Fruit fly (Drosophila melanogaster) whole organism, embryonic: ENCODE measurements around the gene nompB.
A peak's percentile ranks its signal among the peaks of the same experiment; 100 is the strongest.

Source experiments
- Asciz ChIP-seq: fragments of 200-800 bp; sonication (Bioruptor generic); optimal IDR thresholded peaks from 2 replicates; lab custom pipeline; 2017; ENCODE audit warnings: missing biosample characterization, mild to moderate bottlenecking, missing genetic modification characterization, missing genetic modification reagents
- BtbVII ChIP-seq: fragments of 200-800 bp; sonication (Bioruptor generic); optimal IDR thresholded peaks from 3 replicates; lab custom pipeline; 2017; ENCODE audit warnings: missing biosample characterization, mild to moderate bottlenecking, missing genetic modification characterization
- CG1024 ChIP-seq: fragments of 200-800 bp; sonication (Bioruptor generic); IDR thresholded peaks from 2 replicates; pipeline ENCODE4 v1.3.6; 2022; ENCODE audit warnings: missing biosample characterization, missing genetic modification characterization
- CG12299 ChIP-seq: fragments of 200-800 bp; sonication (Bioruptor generic); optimal IDR thresholded peaks from 2 replicates; lab custom pipeline; 2018; ENCODE audit warnings: missing biosample characterization, mild to moderate bottlenecking, missing genetic modification characterization
- CG1603 ChIP-seq: fragments of 200-800 bp; sonication (Bioruptor generic); optimal IDR thresholded peaks from 2 replicates; lab custom pipeline; 2019; ENCODE audit warnings: missing biosample characterization, mild to moderate bottlenecking, missing genetic modification characterization, moderate library complexity
- CG17359 ChIP-seq: fragments of 200-800 bp; sonication (Bioruptor generic); optimal IDR thresholded peaks from 3 replicates; lab custom pipeline; 2018; ENCODE audit warnings: missing biosample characterization, mild to moderate bottlenecking, missing genetic modification characterization, moderate library complexity
- CG17568 ChIP-seq: fragments of 200-800 bp; sonication (Bioruptor generic); optimal IDR thresholded peaks from 2 replicates; lab custom pipeline; 2018; ENCODE audit warnings: missing biosample characterization, mild to moderate bottlenecking, missing genetic modification characterization, moderate library complexity
- CG17802 ChIP-seq: fragments of 200-800 bp; sonication (Bioruptor generic); optimal IDR thresholded peaks from 2 replicates; lab custom pipeline; 2018; ENCODE audit warnings: missing biosample characterization, mild to moderate bottlenecking, missing genetic modification characterization, moderate library complexity
- CG18262 ChIP-seq: fragments of 200-800 bp; optimal IDR thresholded peaks from 3 replicates; lab custom pipeline; 2019; ENCODE audit warnings: missing biosample characterization, mild to moderate bottlenecking, missing genetic modification characterization, moderate library complexity
- CG1832 ChIP-seq: fragments of 200-800 bp; sonication (Bioruptor generic); optimal IDR thresholded peaks from 2 replicates; lab custom pipeline; 2017; ENCODE audit warnings: missing biosample characterization, mild to moderate bottlenecking, missing genetic modification characterization, inconsistent platforms
- CG4282 ChIP-seq: fragments of 200-800 bp; sonication (Bioruptor generic); optimal IDR thresholded peaks from 2 replicates; lab custom pipeline; 2016; ENCODE audit warnings: missing biosample characterization, missing genetic modification characterization
- CG4854 ChIP-seq: fragments of 200-800 bp; sonication (Bioruptor generic); optimal IDR thresholded peaks from 2 replicates; lab custom pipeline; 2016; ENCODE audit warnings: missing biosample characterization, missing genetic modification characterization, inconsistent platforms
- CG5953 ChIP-seq: fragments of 200-800 bp; sonication (Bioruptor generic); IDR thresholded peaks from 2 replicates; pipeline ENCODE4 v1.3.6; 2022; ENCODE audit warnings: missing biosample characterization, missing genetic modification characterization
- CG6272 ChIP-seq: fragments of 200-800 bp; sonication (Bioruptor generic); IDR thresholded peaks from 2 replicates; pipeline ENCODE4 v1.3.6; 2022; ENCODE audit warnings: missing biosample characterization, missing genetic modification characterization
- CG7271 ChIP-seq: fragments of 200-800 bp; sonication (Bioruptor generic); optimal IDR thresholded peaks from 2 replicates; lab custom pipeline; 2018; ENCODE audit warnings: missing biosample characterization, mild to moderate bottlenecking, missing genetic modification characterization, moderate library complexity
- CG7357 ChIP-seq: fragments of 200-800 bp; sonication (Bioruptor generic); IDR thresholded peaks from 3 replicates; pipeline ENCODE4 v1.3.6; 2022; ENCODE audit warnings: missing biosample characterization, missing genetic modification characterization
- CG7839 ChIP-seq: fragments of 200-800 bp; sonication (Bioruptor generic); optimal IDR thresholded peaks from 3 replicates; lab custom pipeline; 2018; ENCODE audit warnings: missing biosample characterization, mild to moderate bottlenecking, missing genetic modification characterization, moderate library complexity
- CG9437 ChIP-seq: fragments of 200-800 bp; sonication (Bioruptor generic); optimal IDR thresholded peaks from 2 replicates; lab custom pipeline; 2018; ENCODE audit warnings: missing biosample characterization, mild to moderate bottlenecking, missing genetic modification characterization
- CG9727 ChIP-seq: fragments of 200-800 bp; sonication (Bioruptor generic); optimal IDR thresholded peaks from 3 replicates; lab custom pipeline; 2017; ENCODE audit warnings: missing biosample characterization, mild to moderate bottlenecking, missing genetic modification characterization
- CG9876 ChIP-seq: fragments of 200-800 bp; sonication (Bioruptor generic); optimal IDR thresholded peaks from 2 replicates; lab custom pipeline; 2016; ENCODE audit warnings: missing biosample characterization, missing genetic modification characterization
- CG9932 ChIP-seq: fragments of 200-800 bp; sonication (Bioruptor generic); IDR thresholded peaks from 2 replicates; pipeline ENCODE4 v1.3.6; 2022; ENCODE audit warnings: missing biosample characterization, missing genetic modification characterization
- CoRest ChIP-seq: fragments of 200-800 bp; sonication (Bioruptor generic); optimal IDR thresholded peaks from 3 replicates; lab custom pipeline; 2018; ENCODE audit warnings: missing biosample characterization, mild to moderate bottlenecking, missing genetic modification characterization, moderate library complexity
- Dad ChIP-seq: fragments of 200-800 bp; sonication (Bioruptor generic); optimal IDR thresholded peaks from 3 replicates; lab custom pipeline; 2016; ENCODE audit warnings: missing biosample characterization, missing genetic modification characterization
- Dek ChIP-seq: fragments of 200-800 bp; sonication (Bioruptor generic); optimal IDR thresholded peaks from 3 replicates; lab custom pipeline; 2019; ENCODE audit warnings: missing biosample characterization, mild to moderate bottlenecking, missing genetic modification characterization, moderate library complexity
- Doc3 ChIP-seq: fragments of 200-800 bp; sonication (Bioruptor generic); IDR thresholded peaks from 3 replicates; pipeline ENCODE4 v1.3.6; 2022; ENCODE audit warnings: missing biosample characterization, missing genetic modification characterization; ENCODE audit not compliant: partially characterized antibody
- Hey ChIP-seq: fragments of 200-800 bp; sonication (Bioruptor generic); optimal IDR thresholded peaks from 3 replicates; lab custom pipeline; 2018; ENCODE audit warnings: missing biosample characterization, mild to moderate bottlenecking, missing genetic modification characterization
- HmgZ ChIP-seq: fragments of 200-800 bp; sonication (Bioruptor generic); optimal IDR thresholded peaks from 2 replicates; lab custom pipeline; 2018; ENCODE audit warnings: missing biosample characterization, mild to moderate bottlenecking, missing genetic modification characterization
- Hr51 ChIP-seq, 2 experiments: fragments of 200-800 bp; sonication (Bioruptor generic); optimal IDR thresholded peaks; 2 replicates in 1 of 2; 3 replicates in 1 of 2; lab custom pipeline; 2016 to 2018; ENCODE audit warnings: missing biosample characterization in 2 of 2, missing genetic modification characterization in 2 of 2, mild to moderate bottlenecking in 1 of 2, moderate library complexity in 1 of 2
- Hr78 ChIP-seq, 2 experiments: fragments of 200-800 bp in 1 of 2; fragments of >200 bp in 1 of 2; sonication (Bioruptor generic) in 1 of 2; optimal IDR thresholded peaks; 2 replicates each; lab custom pipeline; 2017 to 2019; ENCODE audit warnings: missing biosample characterization in 2 of 2, missing genetic modification characterization in 2 of 2, mild to moderate bottlenecking in 1 of 2, moderate library complexity in 1 of 2
- NC2α ChIP-seq: fragments of 200-800 bp; sonication (Bioruptor generic); optimal IDR thresholded peaks from 2 replicates; lab custom pipeline; 2016; ENCODE audit warnings: missing biosample characterization, missing genetic modification characterization
- NFAT ChIP-seq: fragments of 200-800 bp; sonication (Bioruptor generic); IDR thresholded peaks from 2 replicates; pipeline ENCODE4 v1.3.6; 2022; ENCODE audit warnings: missing biosample characterization, missing genetic modification characterization
- Scr ChIP-seq: fragments of 200-800 bp; sonication (Bioruptor generic); IDR thresholded peaks from 2 replicates; pipeline ENCODE4 v1.3.6; 2022; ENCODE audit warnings: missing biosample characterization, missing genetic modification characterization; ENCODE audit not compliant: partially characterized antibody
- Spps ChIP-seq: fragments of 200-800 bp; sonication (Bioruptor generic); optimal IDR thresholded peaks from 2 replicates; lab custom pipeline; 2018; ENCODE audit warnings: missing biosample characterization, mild to moderate bottlenecking, missing genetic modification characterization
- Sry-β ChIP-seq: fragments of 200-800 bp; sonication (Bioruptor generic); optimal IDR thresholded peaks from 2 replicates; lab custom pipeline; 2018; ENCODE audit warnings: missing biosample characterization, mild to moderate bottlenecking, missing genetic modification characterization, moderate library complexity
- TFAM ChIP-seq: fragments of 200-800 bp; sonication (Bioruptor generic); optimal IDR thresholded peaks from 2 replicates; lab custom pipeline; 2017; ENCODE audit warnings: missing biosample characterization, missing genetic modification characterization, inconsistent platforms
- YL-1 ChIP-seq: fragments of 200-800 bp; sonication (Bioruptor generic); optimal IDR thresholded peaks from 3 replicates; lab custom pipeline; 2017; ENCODE audit warnings: missing biosample characterization, mild to moderate bottlenecking, missing genetic modification characterization
- eve ChIP-seq, 2 experiments: fragments of >200 bp; optimal IDR thresholded peaks; 2 replicates each; lab custom pipeline; 2017; ENCODE audit warnings: missing biosample characterization in 2 of 2, missing genetic modification characterization in 2 of 2
- hkb ChIP-seq, 2 experiments: fragments of 200-800 bp in 1 of 2; fragments of >200 bp in 1 of 2; sonication (Bioruptor generic) in 1 of 2; IDR thresholded peaks in 1 of 2; optimal IDR thresholded peaks in 1 of 2; 2 replicates each; pipeline versions ENCODE4 v1.3.6 to Lab custom; 2017 to 2022; ENCODE audit warnings: missing biosample characterization in 1 of 2, missing genetic modification characterization in 1 of 2
- luna ChIP-seq: fragments of 200-800 bp; sonication (Bioruptor generic); optimal IDR thresholded peaks from 2 replicates; lab custom pipeline; 2016; ENCODE audit warnings: missing biosample characterization, missing genetic modification characterization
- mld ChIP-seq: fragments of 200-800 bp; sonication (Bioruptor generic); IDR thresholded peaks from 3 replicates; pipeline ENCODE4 v1.3.6; 2022; ENCODE audit warnings: missing biosample characterization, missing genetic modification characterization; ENCODE audit not compliant: partially characterized antibody
- nau ChIP-seq: fragments of 200-800 bp; sonication (Bioruptor generic); optimal IDR thresholded peaks from 3 replicates; lab custom pipeline; 2017; ENCODE audit warnings: missing biosample characterization, mild to moderate bottlenecking, missing genetic modification characterization, missing genetic modification reagents
- nmo ChIP-seq: fragments of 200-800 bp; sonication (Bioruptor generic); optimal IDR thresholded peaks from 2 replicates; lab custom pipeline; 2018; ENCODE audit warnings: missing biosample characterization, mild to moderate bottlenecking, missing genetic modification characterization, moderate library complexity
- pan ChIP-seq, 4 experiments: fragments of >200 bp in 3 of 4; fragments of 200-800 bp in 1 of 4; sonication (Bioruptor generic) in 1 of 4; optimal IDR thresholded peaks in 3 of 4; IDR thresholded peaks in 1 of 4; 2 replicates each; pipeline versions ENCODE4 v1.3.6 to Lab custom; 2017 to 2022; ENCODE audit warnings: missing biosample characterization in 2 of 4, missing genetic modification characterization in 2 of 4, mixed read lengths in 1 of 4
- slp2 ChIP-seq: fragments of 200-800 bp; sonication (Bioruptor generic); optimal IDR thresholded peaks from 2 replicates; lab custom pipeline; 2016; ENCODE audit warnings: missing biosample characterization, missing genetic modification characterization
- stc ChIP-seq: fragments of 200-800 bp; sonication (Bioruptor generic); IDR thresholded peaks from 2 replicates; pipeline ENCODE4 v1.3.6; 2022; ENCODE audit warnings: missing biosample characterization, missing genetic modification characterization
- trem ChIP-seq: fragments of 200-800 bp; optimal IDR thresholded peaks from 3 replicates; lab custom pipeline; 2019; ENCODE audit warnings: missing biosample characterization, mild to moderate bottlenecking, missing genetic modification characterization, moderate library complexity
- unpg ChIP-seq: fragments of 200-800 bp; sonication (Bioruptor generic); optimal IDR thresholded peaks from 3 replicates; lab custom pipeline; 2018; ENCODE audit warnings: missing biosample characterization, mild to moderate bottlenecking, missing genetic modification characterization, moderate library complexity

nompB gene

DNA sequence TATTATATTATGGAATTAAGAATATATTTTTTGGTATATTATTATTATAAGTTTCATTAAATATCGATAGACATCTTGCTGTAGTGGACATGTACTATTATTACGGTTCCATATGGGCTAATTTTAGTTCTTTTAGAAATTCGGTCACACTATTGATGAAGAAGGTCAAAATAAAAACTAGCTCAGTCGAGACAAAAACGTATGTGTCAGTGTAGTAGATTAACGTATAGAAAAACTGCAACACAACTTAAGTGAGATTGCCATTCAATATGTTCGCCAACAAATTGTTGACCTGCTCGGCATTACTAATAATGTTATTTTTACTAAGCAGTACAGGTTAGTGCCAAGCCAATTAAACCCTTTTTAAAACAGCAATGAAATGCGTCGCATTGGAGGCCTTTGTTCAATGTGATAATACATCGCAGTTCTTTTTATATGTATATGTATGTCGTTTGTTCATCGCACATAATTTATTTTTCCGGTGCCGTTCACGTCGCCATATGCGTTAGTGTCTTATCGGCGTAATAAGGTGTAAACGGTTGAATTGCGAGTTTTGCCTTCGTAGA, 15.9 kb downstream of the nompB start, which contains the start of gene Lamp1 (continued):
- TF ChIP-seq CG17359 (tag; lab: Kevin White, UChicago) = no peak
- peak; percentile 74 for TF ChIP-seq CG1603 (tag; lab: Kevin White, UChicago)
- TF ChIP-seq CG4282 (GFP tag; lab: Kevin White, UChicago) = no peak
- peak; percentile 18 for TF ChIP-seq CG12299 (tag; lab: Kevin White, UChicago)
- no peak for TF ChIP-seq CG9727 (GFP tag; lab: Kevin White, UChicago)
- TF ChIP-seq unpg (GFP tag; lab: Kevin White, UChicago) = no peak
- TF ChIP-seq Doc3 = no peak
- TF ChIP-seq CG7271 (tag; lab: Kevin White, UChicago) = peak; percentile 4
- peak; percentile 52 for TF ChIP-seq CG18262
- no peak for TF ChIP-seq slp2
- TF ChIP-seq eve (GFP tag; optimal IDR thresholded peaks at IDR 0.05; lab: Kevin White, UChicago) = peak in 1 of 2 experiments; percentile 81
- TF ChIP-seq NC2α = no peak
- TF ChIP-seq luna = no peak
- no peak for TF ChIP-seq CG9932
- TF ChIP-seq CG5953 (GFP tag; lab: Robert Waterston, UW) = no peak
- 0 out of 2 replicates have a peak, but pooled peaks have one; percentile 11 for TF ChIP-seq stc (GFP tag; lab: Robert Waterston, UW)
- TF ChIP-seq CG7357 (GFP tag; lab: Robert Waterston, UW) = peak; percentile 95
- no peak for TF ChIP-seq NFAT (GFP tag; lab: Robert Waterston, UW)
- TF ChIP-seq CG6272 = no peak
- peak; percentile 14 for TF ChIP-seq nau
- no peak for TF ChIP-seq CG4854 (GFP tag; lab: Kevin White, UChicago)
- no peak for TF ChIP-seq Asciz (GFP tag; lab: Kevin White, UChicago)
- peak; percentile 11 for TF ChIP-seq Spps (tag; lab: Kevin White, UChicago)
- peak; percentile 26 for TF ChIP-seq CG17568 (GFP tag; lab: Kevin White, UChicago)
- TF ChIP-seq pan (optimal IDR thresholded peaks at IDR 0.05; lab: Kevin White, UChicago) = no peak
- TF ChIP-seq pan (GFP tag; optimal IDR thresholded peaks at IDR 0.05 in 1 of 2, IDR thresholded peaks at IDR 0.05 in 1 of 2) = no peak
- TF ChIP-seq TFAM (GFP tag; lab: Kevin White, UChicago) = no peak
- peak; percentile 37 for TF ChIP-seq CG7839 (tag; lab: Kevin White, UChicago)
- TF ChIP-seq mld (GFP tag; lab: Robert Waterston, UW) = no peak
- no peak for TF ChIP-seq Dad (GFP tag; lab: Kevin White, UChicago)
- TF ChIP-seq CG9437 (GFP tag; lab: Kevin White, UChicago) = peak; percentile 31
- TF ChIP-seq hkb (optimal IDR thresholded peaks at IDR 0.05; lab: Kevin White, UChicago) = no peak
- no peak for TF ChIP-seq hkb (GFP tag; IDR thresholded peaks at IDR 0.05; lab: Robert Waterston, UW)
- TF ChIP-seq Scr (GFP tag; lab: Robert Waterston, UW) = peak; percentile 54
- TF ChIP-seq Sry-β (GFP tag; lab: Kevin White, UChicago) = no peak
- TF ChIP-seq CG17802 (tag; lab: Kevin White, UChicago) = peak; percentile 91
- TF ChIP-seq CG9876 (GFP tag; lab: Kevin White, UChicago) = no peak
- TF ChIP-seq trem = peak; percentile 84
- TF ChIP-seq Hey = no peak
- no peak for TF ChIP-seq CG1832 (GFP tag; lab: Kevin White, UChicago)
- TF ChIP-seq Hr51 (GFP tag; optimal IDR thresholded peaks at IDR 0.05; lab: Kevin White, UChicago) = peak in 1 of 2 experiments; percentile 18
- TF ChIP-seq BtbVII (GFP tag; lab: Kevin White, UChicago) = peak; percentile 17
- peak; percentile 64 for TF ChIP-seq CoRest
- peak; percentile 77 for TF ChIP-seq YL-1 (GFP tag; lab: Kevin White, UChicago)
- TF ChIP-seq Dek (tag; lab: Kevin White, UChicago) = peak; percentile 34
- no peak for TF ChIP-seq HmgZ (tag; lab: Kevin White, UChicago)
- peak in 1 of 2 experiments; percentile 48 for TF ChIP-seq Hr78 (GFP tag; optimal IDR thresholded peaks at IDR 0.05; lab: Kevin White, UChicago)
- peak; percentile 96 for TF ChIP-seq CG1024 (GFP tag; lab: Robert Waterston, UW)
- peak; percentile 73 for TF ChIP-seq nmo
